Worm (Caenorhabditis elegans) whole organism, mixed stage, embryonic: ENCODE data around the gene srh-88.

Experiments used
- bed-3 ChIP-seq: fragments of 200-800 bp; sonication (Bioruptor generic); optimal IDR thresholded peaks from 3 replicates; lab custom pipeline; 2018; ENCODE audit warnings: mild to moderate bottlenecking, missing genetic modification characterization, moderate library complexity, missing compliant biosample characterization
- snpc-4 ChIP-seq: fragments of 150-350 bp; optimal IDR thresholded peaks from 2 replicates; lab custom pipeline; 2014; ENCODE audit warnings: missing biosample characterization, missing genetic modification characterization
- unc-39 ChIP-seq: fragments of 150-350 bp; optimal IDR thresholded peaks from 2 replicates; lab custom pipeline; 2014; ENCODE audit warnings: missing biosample characterization, missing genetic modification characterization

DNA sequence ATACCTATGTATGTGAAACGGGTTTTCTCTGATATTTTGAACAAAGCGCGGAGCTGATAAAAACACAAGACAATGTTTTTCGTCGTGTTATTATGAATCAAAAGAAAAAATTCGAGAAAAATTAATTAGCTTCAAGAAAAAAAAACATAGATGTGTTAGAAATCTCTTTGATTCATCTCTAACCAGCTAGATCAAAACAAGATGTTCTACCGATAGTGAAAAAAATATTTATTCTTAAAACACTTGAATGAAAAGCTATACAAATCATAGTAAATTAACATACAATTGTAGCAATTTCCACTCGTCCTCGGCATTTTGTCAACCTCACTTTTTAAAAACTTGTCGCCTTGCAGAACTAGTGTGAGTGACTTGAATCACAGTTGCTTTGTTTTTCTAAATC, 22.4 kb downstream of the srh-88 start:
- TF ChIP-seq unc-39 (no peak), snpc-4 (tag; lab: Kevin White, UChicago) (no peak), bed-3 (GFP tag; lab: Kevin White, UChicago) (no peak)
